Fruit fly (Drosophila melanogaster): Measurements from ENCODE around the gene CG18170.

The CG18170 gene

dm6 chr3L:1602064-1602832 lies 506 bp upstream of the CG18170 start, which contains the start of gene CG12104 (continued):
- no peak for TF ChIP-seq CG10366 (GFP tag; IDR thresholded peaks at IDR 0.05)
- TF ChIP-seq Ravus (GFP tag; IDR thresholded peaks at IDR 0.05) = no peak
- TF ChIP-seq seq (GFP tag; IDR thresholded peaks at IDR 0.05) = no peak
- TF ChIP-seq CG15601 (tag; optimal IDR thresholded peaks at IDR 0.05) = no peak
- TF ChIP-seq oc (tag; optimal IDR thresholded peaks at IDR 0.05) = no peak
- TF ChIP-seq CG30020 (tag; optimal IDR thresholded peaks at IDR 0.05) = peak; percentile 22
- no peak for TF ChIP-seq Hr39 (optimal IDR thresholded peaks at IDR 0.05)
- TF ChIP-seq Ada2b (GFP tag; IDR thresholded peaks at IDR 0.05) = no peak
- TF ChIP-seq Hsf (GFP tag; optimal IDR thresholded peaks at IDR 0.05) = no peak
- no peak for TF ChIP-seq corto (GFP tag; optimal IDR thresholded peaks at IDR 0.05)
- TF ChIP-seq Awh (GFP tag; IDR thresholded peaks at IDR 0.05) = no peak
- TF ChIP-seq HHEX (GFP tag; optimal IDR thresholded peaks at IDR 0.05) = no peak
- no peak for TF ChIP-seq CG4282 (GFP tag; optimal IDR thresholded peaks at IDR 0.05)
- no peak for TF ChIP-seq D19A (tag; optimal IDR thresholded peaks at IDR 0.05)
- TF ChIP-seq CG12942 (GFP tag; optimal IDR thresholded peaks at IDR 0.05) = no peak
- TF ChIP-seq vfl (GFP tag; optimal IDR thresholded peaks at IDR 0.05) = no peak
- no peak for TF ChIP-seq CG10147 (GFP tag; optimal IDR thresholded peaks at IDR 0.05)
- TF ChIP-seq dmrt99B (tag; optimal IDR thresholded peaks at IDR 0.05) = no peak
- TF ChIP-seq CG6854 (GFP tag; optimal IDR thresholded peaks at IDR 0.05) = no peak
- TF ChIP-seq CG14441 (GFP tag; IDR thresholded peaks at IDR 0.05) = no peak
- TF ChIP-seq Dip3 (GFP tag; optimal IDR thresholded peaks at IDR 0.05) = no peak
- TF ChIP-seq CG4730 (GFP tag; IDR thresholded peaks at IDR 0.05) = no peak
- TF ChIP-seq Dll (GFP tag; IDR thresholded peaks at IDR 0.05; ENCODE audit: partially characterized antibody) = peak; percentile 34; the same call in 1 of the 4 replicates
- TF ChIP-seq Dip2 (GFP tag; IDR thresholded peaks at IDR 0.05) = no peak
- TF ChIP-seq CG3163 (GFP tag; optimal IDR thresholded peaks at IDR 0.05) = no peak
- TF ChIP-seq nau (GFP tag; optimal IDR thresholded peaks at IDR 0.05) = no peak
- no peak for TF ChIP-seq CG10959 (GFP tag; IDR thresholded peaks at IDR 0.05)
- TF ChIP-seq kni (GFP tag; optimal IDR thresholded peaks at IDR 0.05) = no peak
- TF ChIP-seq CG33213 (GFP tag; optimal IDR thresholded peaks at IDR 0.05) = peak; percentile 31
- no peak for TF ChIP-seq CG3995 (GFP tag; optimal IDR thresholded peaks at IDR 0.05)
- TF ChIP-seq CG31441 (GFP tag; IDR thresholded peaks at IDR 0.05) = peak; percentile 54
- no peak for TF ChIP-seq CG14667 (GFP tag; IDR thresholded peaks at IDR 0.05)
- no peak for TF ChIP-seq Sox102F (GFP tag; optimal IDR thresholded peaks at IDR 0.05)
- no peak for TF ChIP-seq zen2 (GFP tag; IDR thresholded peaks at IDR 0.05; ENCODE audit: partially characterized antibody)
- TF ChIP-seq chm (GFP tag; IDR thresholded peaks at IDR 0.05) = no peak
- TF ChIP-seq CG7928 (GFP tag; optimal IDR thresholded peaks at IDR 0.05) = no peak
- no peak for TF ChIP-seq mam (GFP tag; optimal IDR thresholded peaks at IDR 0.05)
- no peak for TF ChIP-seq caup (GFP tag; optimal IDR thresholded peaks at IDR 0.05; ENCODE audit: severe bottlenecking)
- no peak for TF ChIP-seq CG11093 (GFP tag; IDR thresholded peaks at IDR 0.05)
- TF ChIP-seq CG8359 (GFP tag; optimal IDR thresholded peaks at IDR 0.05; ENCODE audit: borderline replicate concordance) = no peak
- no peak for TF ChIP-seq pan (optimal IDR thresholded peaks at IDR 0.05)
- TF ChIP-seq pan (GFP tag; optimal IDR thresholded peaks at IDR 0.05 in 1 of 2, IDR thresholded peaks at IDR 0.05 in 1 of 2) = no peak
- no peak for TF ChIP-seq Dbx (GFP tag; IDR thresholded peaks at IDR 0.05)
- no peak for TF ChIP-seq Spps (tag; optimal IDR thresholded peaks at IDR 0.05)
- no peak for TF ChIP-seq Hr3 (GFP tag; optimal IDR thresholded peaks at IDR 0.05)
- no peak for TF ChIP-seq bab2 (GFP tag; optimal IDR thresholded peaks at IDR 0.05)
- TF ChIP-seq gfzf (GFP tag; optimal IDR thresholded peaks at IDR 0.05) = peak; percentile 76
- TF ChIP-seq CG13775 (GFP tag; optimal IDR thresholded peaks at IDR 0.05) = peak; percentile 38
- no peak for TF ChIP-seq NK7.1 (GFP tag; optimal IDR thresholded peaks at IDR 0.05)
- no peak for TF ChIP-seq cad (GFP tag; optimal IDR thresholded peaks at IDR 0.05)
- TF ChIP-seq CG9437 (GFP tag; optimal IDR thresholded peaks at IDR 0.05) = no peak

Data from whole organism, embryonic.